Fruit fly (Drosophila melanogaster) whole organism: ENCODE results near the gene B9d1.

Experiments used
- Dll ChIP-seq: fragments of >200 bp; optimal IDR thresholded peaks from 2 replicates; lab custom pipeline; 2017
- pan ChIP-seq: fragments of >200 bp; optimal IDR thresholded peaks from 2 replicates; lab custom pipeline; 2017
- psq ChIP-seq: fragments of >200 bp; optimal IDR thresholded peaks from 2 replicates; lab custom pipeline; 2017

- no peak for TF ChIP-seq psq (lab: Kevin White, UChicago)
- no peak for TF ChIP-seq pan (lab: Kevin White, UChicago)
- TF ChIP-seq Dll (lab: Kevin White, UChicago) = no peak
Measured at dm6 chr3R:15437458-15438414, 44.0 kb upstream of the B9d1 start.
